Worm (Caenorhabditis elegans) whole organism, midembryonic: ENCODE data around the gene mks-2.

Experiments used
- cog-1 ChIP-seq: sonication (generic microtip); optimal IDR thresholded peaks from 2 replicates; lab custom pipeline; 2016; ENCODE audit warnings: missing genetic modification characterization, missing compliant biosample characterization
- flt-1 ChIP-seq: fragments of 200-800 bp; sonication (Bioruptor generic); IDR thresholded peaks from 2 replicates; pipeline ENCODE4 v1.3.6; 2022; ENCODE audit warnings: missing genetic modification characterization, missing compliant biosample characterization
- ref-1 ChIP-seq: fragments of 200-800 bp; sonication (Bioruptor generic); conservative IDR thresholded peaks from 2 replicates; pipeline ENCODE4 v1.3.6; 2022; ENCODE audit warnings: missing genetic modification reagents, missing genetic modification characterization, missing compliant biosample characterization
- ztf-29 ChIP-seq: fragments of 200-800 bp; sonication (Bioruptor generic); IDR thresholded peaks from 2 replicates; pipeline ENCODE4 v1.3.6; 2022; ENCODE audit warnings: missing genetic modification reagents, missing genetic modification characterization, missing compliant biosample characterization

- TF ChIP-seq cog-1 (no peak), flt-1 (no peak), ztf-29 (GFP tag; lab: Robert Waterston, UW) (no peak), ref-1 (GFP tag; lab: Robert Waterston, UW) (no peak)
Observed at ce11 chrII:6202910-6203309, 16.3 kb downstream of the mks-2 start, which contains the start of gene C30B5.17.
